Worm (Caenorhabditis elegans) whole organism, L3 larva: ENCODE measurements around the gene exc-5.

Experiments
- ZK546.5 ChIP-seq: sonication (generic microtip); optimal IDR thresholded peaks from 2 replicates; lab custom pipeline; 2017; ENCODE audit warnings: missing biosample characterization, missing genetic modification characterization
- aly-2 ChIP-seq: fragments of 150-350 bp; optimal IDR thresholded peaks from 2 replicates; lab custom pipeline; 2014; ENCODE audit warnings: missing biosample characterization, missing genetic modification characterization
- ceh-16 ChIP-seq: sonication (generic microtip); optimal IDR thresholded peaks from 2 replicates; lab custom pipeline; 2017; ENCODE audit warnings: missing biosample characterization, missing genetic modification characterization
- ceh-82 ChIP-seq: fragments of 150-350 bp; optimal IDR thresholded peaks from 2 replicates; lab custom pipeline; 2014; ENCODE audit warnings: missing biosample characterization, missing genetic modification characterization
- ceh-9 ChIP-seq: sonication (generic microtip); optimal IDR thresholded peaks from 2 replicates; lab custom pipeline; 2018; ENCODE audit warnings: missing biosample characterization, missing genetic modification characterization
- egl-27 ChIP-seq: sonication (generic microtip); optimal IDR thresholded peaks from 4 replicates; lab custom pipeline; 2017; ENCODE audit warnings: missing biosample characterization, missing genetic modification reagents, missing genetic modification characterization
- egl-5 ChIP-seq: fragments of 150-350 bp; optimal IDR thresholded peaks from 2 replicates; lab custom pipeline; 2017; ENCODE audit warnings: missing biosample characterization, missing genetic modification reagents, missing genetic modification characterization, inconsistent platforms
- elt-1 ChIP-seq: fragments of 150-350 bp; optimal IDR thresholded peaks from 2 replicates; lab custom pipeline; 2014; ENCODE audit warnings: missing biosample characterization, missing genetic modification characterization
- elt-2 ChIP-seq: sonication (generic microtip); optimal IDR thresholded peaks from 2 replicates; lab custom pipeline; 2016; ENCODE audit warnings: missing genetic modification reagents, mild to moderate bottlenecking, missing genetic modification characterization, missing compliant biosample characterization
- elt-3 ChIP-seq, 3 experiments: fragments of 150-350 bp in 1 of 3; sonication (generic microtip) in 2 of 3; optimal IDR thresholded peaks; 2 replicates in 2 of 3; 4 replicates in 1 of 3; lab custom pipeline; 2014 to 2017; ENCODE audit warnings: missing biosample characterization in 3 of 3, missing genetic modification characterization in 3 of 3
- eor-1 ChIP-seq, 2 experiments: fragments of 150-350 bp; optimal IDR thresholded peaks; 2 replicates each; lab custom pipeline; 2014 to 2018; ENCODE audit warnings: missing biosample characterization in 2 of 2, missing genetic modification characterization in 2 of 2
- fkh-10 ChIP-seq: sonication (generic microtip); optimal IDR thresholded peaks from 2 replicates; lab custom pipeline; 2017; ENCODE audit warnings: missing biosample characterization, missing genetic modification reagents, missing genetic modification characterization
- fkh-2 ChIP-seq: fragments of 150-350 bp; optimal IDR thresholded peaks from 2 replicates; lab custom pipeline; 2014; ENCODE audit warnings: missing biosample characterization, missing genetic modification reagents, missing genetic modification characterization
- fos-1 ChIP-seq: fragments of 150-350 bp; optimal IDR thresholded peaks from 2 replicates; lab custom pipeline; 2014; ENCODE audit warnings: missing biosample characterization, missing genetic modification characterization
- hmg-11 ChIP-seq: sonication (generic microtip); optimal IDR thresholded peaks from 2 replicates; lab custom pipeline; 2016; ENCODE audit warnings: missing genetic modification characterization, missing compliant biosample characterization
- lin-39 ChIP-seq: fragments of 150-350 bp; optimal IDR thresholded peaks from 2 replicates; lab custom pipeline; 2018; ENCODE audit warnings: missing biosample characterization, missing genetic modification reagents, missing genetic modification characterization
- mdl-1 ChIP-seq: fragments of 150-350 bp; optimal IDR thresholded peaks from 2 replicates; lab custom pipeline; 2014; ENCODE audit warnings: missing biosample characterization, missing genetic modification characterization
- mml-1 ChIP-seq: fragments of 150-350 bp; sonication (generic microtip); optimal IDR thresholded peaks from 3 replicates; lab custom pipeline; 2014; ENCODE audit warnings: missing biosample characterization, missing genetic modification characterization
- nhr-11 ChIP-seq: fragments of 150-350 bp; optimal IDR thresholded peaks from 2 replicates; lab custom pipeline; 2014; ENCODE audit warnings: missing biosample characterization, missing genetic modification characterization
- nhr-12 ChIP-seq: fragments of 150-350 bp; optimal IDR thresholded peaks from 2 replicates; lab custom pipeline; 2014; ENCODE audit warnings: missing biosample characterization, missing genetic modification characterization
- nhr-237 ChIP-seq: fragments of 150-350 bp; optimal IDR thresholded peaks from 2 replicates; lab custom pipeline; 2014; ENCODE audit warnings: missing biosample characterization, missing genetic modification characterization
- nhr-25 ChIP-seq: sonication (generic microtip); optimal IDR thresholded peaks from 2 replicates; lab custom pipeline; 2017; ENCODE audit warnings: missing biosample characterization, missing genetic modification characterization
- nhr-28 ChIP-seq: fragments of 150-350 bp; optimal IDR thresholded peaks from 2 replicates; lab custom pipeline; 2014; ENCODE audit warnings: missing biosample characterization, missing genetic modification characterization
- nhr-43 ChIP-seq: sonication (generic microtip); optimal IDR thresholded peaks from 2 replicates; lab custom pipeline; 2016; ENCODE audit warnings: mild to moderate bottlenecking, missing genetic modification characterization, missing compliant biosample characterization; ENCODE audit not compliant: poor library complexity, severe bottlenecking
- nhr-67 ChIP-seq: fragments of 150-350 bp; optimal IDR thresholded peaks from 2 replicates; lab custom pipeline; 2014; ENCODE audit warnings: missing biosample characterization, missing genetic modification characterization
- nhr-76 ChIP-seq: fragments of 150-350 bp; sonication (generic microtip); optimal IDR thresholded peaks from 5 replicates; lab custom pipeline; 2014; ENCODE audit warnings: missing biosample characterization, missing genetic modification characterization
- pha-4 ChIP-seq: fragments of 150-350 bp; optimal IDR thresholded peaks from 2 replicates; lab custom pipeline; 2014; ENCODE audit warnings: missing biosample characterization, missing genetic modification reagents, missing genetic modification characterization
- pqm-1 ChIP-seq: fragments of 150-350 bp; optimal IDR thresholded peaks from 2 replicates; lab custom pipeline; 2017; ENCODE audit warnings: missing biosample characterization, missing genetic modification characterization, inconsistent platforms
- sea-2 ChIP-seq: fragments of 150-350 bp; sonication (generic microtip); optimal IDR thresholded peaks from 4 replicates; lab custom pipeline; 2014; ENCODE audit warnings: missing biosample characterization, missing genetic modification reagents, missing genetic modification characterization
- skn-1 ChIP-seq: fragments of 150-350 bp; optimal IDR thresholded peaks from 2 replicates; lab custom pipeline; 2014; ENCODE audit warnings: missing biosample characterization, missing genetic modification characterization
- tbx-2 ChIP-seq: sonication (generic microtip); optimal IDR thresholded peaks from 2 replicates; lab custom pipeline; 2016; ENCODE audit warnings: mild to moderate bottlenecking, missing genetic modification characterization, missing compliant biosample characterization
- unc-39 ChIP-seq: sonication (generic microtip); optimal IDR thresholded peaks from 4 replicates; lab custom pipeline; 2017; ENCODE audit warnings: missing biosample characterization, missing genetic modification characterization
- unc-62 ChIP-seq: fragments of 150-350 bp; sonication (generic microtip); optimal IDR thresholded peaks from 4 replicates; lab custom pipeline; 2014; ENCODE audit warnings: missing biosample characterization, missing genetic modification reagents, missing genetic modification characterization
- zag-1 ChIP-seq: fragments of 150-350 bp; optimal IDR thresholded peaks from 2 replicates; lab custom pipeline; 2014; ENCODE audit warnings: missing biosample characterization, missing genetic modification characterization
- ztf-11 ChIP-seq: fragments of 150-350 bp; optimal IDR thresholded peaks from 2 replicates; lab custom pipeline; 2014; ENCODE audit warnings: missing biosample characterization, missing genetic modification characterization

The exc-5 gene

DNA sequence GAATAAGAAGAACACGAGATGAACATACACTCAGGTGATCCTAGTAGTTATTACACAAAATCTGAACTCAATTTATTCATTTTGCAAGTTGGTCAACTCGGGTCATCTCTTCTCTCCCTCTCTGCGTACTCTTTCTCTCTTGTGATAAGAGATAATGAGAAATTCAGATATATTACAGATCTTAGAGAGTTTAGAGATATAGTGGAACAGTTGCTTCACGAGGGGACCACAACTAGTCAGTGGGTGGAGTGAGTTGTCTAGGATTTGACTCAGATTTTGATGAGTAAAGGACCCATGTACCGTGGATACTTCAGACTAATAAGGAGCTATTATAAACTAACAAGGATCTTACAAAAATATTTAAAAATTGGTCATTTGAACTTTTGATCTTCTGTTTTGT, at the start of gene exc-5:
TSS of gene exc-5 (minus strand) at position 57 of the 400 bp plus-strand sequence.
- TF ChIP-seq elt-3 (tag; optimal IDR thresholded peaks at IDR 0.05; lab: Kevin White, UChicago) (no peak), fkh-10 (no peak), ceh-9 (tag; lab: Kevin White, UChicago) (no peak), hmg-11 (tag; lab: Kevin White, UChicago) (no peak), skn-1 (tag; lab: Kevin White, UChicago) (no peak), mml-1 (tag; lab: Kevin White, UChicago) (no peak), egl-5 (tag; lab: Kevin White, UChicago) (no peak), nhr-76 (tag; lab: Kevin White, UChicago) (no peak)

DNA sequence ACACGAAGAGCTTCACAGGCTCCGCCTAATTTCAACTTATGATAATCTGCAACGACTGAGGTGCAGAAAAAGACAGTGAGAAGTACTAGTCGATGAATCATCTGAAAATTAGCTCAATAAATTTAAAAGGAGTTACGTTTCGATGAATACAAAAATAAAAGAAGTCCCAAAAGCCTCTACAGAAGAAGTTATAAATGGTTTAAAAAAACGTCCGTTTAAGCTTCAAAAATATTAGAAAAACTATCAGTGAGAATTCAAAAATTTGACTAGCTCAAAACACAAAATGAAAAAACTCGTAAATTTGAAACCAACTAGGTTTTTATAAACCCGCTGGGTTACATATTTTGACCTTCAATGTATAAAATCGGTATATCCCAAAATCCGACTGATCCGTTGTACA, 42.5 kb upstream of the exc-5 start, which contains the start of gene T11B7.5:
TSS of gene T11B7.5 (minus strand) at position 101 of the 400 bp plus-strand sequence.
- TF ChIP-seq zag-1 (tag; lab: Kevin White, UChicago) (no peak), unc-62 (GFP tag; lab: Kevin White, UChicago) (no peak), nhr-43 (no peak), eor-1 (tag; optimal IDR thresholded peaks at IDR 0.05; lab: Kevin White, UChicago) (no peak), elt-1 (tag; lab: Kevin White, UChicago) (no peak)

DNA sequence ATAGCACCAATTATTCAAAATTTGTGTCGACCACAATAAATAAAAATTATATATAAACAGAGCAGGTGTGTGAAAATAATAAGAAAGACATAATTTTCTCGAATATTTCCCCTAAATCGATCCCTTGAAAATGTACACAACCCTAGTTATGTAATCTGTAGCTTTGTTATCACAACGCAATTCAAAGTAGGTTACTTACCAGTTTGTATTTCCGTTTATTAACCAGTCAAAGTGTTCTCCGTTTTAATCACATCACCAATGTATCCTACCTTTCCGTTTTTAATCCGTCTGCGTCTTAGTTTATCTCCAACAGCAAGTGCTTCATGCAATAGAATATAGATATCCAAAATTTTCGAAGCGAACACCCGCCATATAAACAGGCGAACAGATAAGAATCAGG, 39.8 kb upstream of the exc-5 start:
- TF ChIP-seq fos-1 (tag; lab: Kevin White, UChicago) (no peak), ZK546.5 (tag; lab: Kevin White, UChicago) (no peak), aly-2 (no peak), unc-39 (tag; lab: Kevin White, UChicago) (no peak), nhr-67 (tag; lab: Kevin White, UChicago) (no peak), lin-39 (tag; lab: Kevin White, UChicago) (no peak), elt-2 (tag; lab: Kevin White, UChicago) (no peak), mdl-1 (tag; lab: Kevin White, UChicago) (no peak), nhr-28 (tag; lab: Kevin White, UChicago) (no peak), ceh-9 (tag; lab: Kevin White, UChicago) (no peak), tbx-2 (tag; lab: Kevin White, UChicago) (no peak), ztf-11 (no peak), pha-4 (no peak), nhr-25 (tag; lab: Kevin White, UChicago) (no peak), fkh-2 (no peak), unc-62 (GFP tag; lab: Kevin White, UChicago) (no peak), ceh-16 (no peak)

ce11 chrIV:8852194-8852593, 38.7 kb upstream of the exc-5 start, which contains the start of gene alp-1:
TSS of gene alp-1 (plus strand) at chrIV:8852494.
- TF ChIP-seq egl-27 (no peak), ceh-16 (no peak), fos-1 (tag; lab: Kevin White, UChicago) (no peak), egl-5 (tag; lab: Kevin White, UChicago) (no peak), elt-3 (tag; optimal IDR thresholded peaks at IDR 0.05; lab: Kevin White, UChicago) (no peak), nhr-25 (tag; lab: Kevin White, UChicago) (no peak), nhr-237 (tag; lab: Kevin White, UChicago) (no peak), nhr-28 (tag; lab: Kevin White, UChicago) (no peak), pha-4 (no peak), hmg-11 (tag; lab: Kevin White, UChicago) (no peak), fkh-10 (no peak), nhr-12 (no peak), mml-1 (tag; lab: Kevin White, UChicago) (no peak), ztf-11 (no peak), pqm-1 (tag; lab: Kevin White, UChicago) (no peak)

ce11 chrIV:8850807-8851206, 37.3 kb upstream of the exc-5 start:
- TF ChIP-seq lin-39 (tag; lab: Kevin White, UChicago): no peak
- TF ChIP-seq egl-5 (tag; lab: Kevin White, UChicago): no peak
- TF ChIP-seq mdl-1 (tag; lab: Kevin White, UChicago): no peak
- no peak for TF ChIP-seq zag-1 (tag; lab: Kevin White, UChicago)
- TF ChIP-seq nhr-43: no peak
- no peak for TF ChIP-seq ceh-82 (tag; lab: Kevin White, UChicago)
- TF ChIP-seq elt-1 (tag; lab: Kevin White, UChicago): no peak
- TF ChIP-seq nhr-11 (tag; lab: Kevin White, UChicago): no peak
- no peak for TF ChIP-seq aly-2
- TF ChIP-seq nhr-25 (tag; lab: Kevin White, UChicago): no peak
- TF ChIP-seq ztf-11: no peak
- TF ChIP-seq sea-2 (GFP tag; lab: Kevin White, UChicago): no peak
